Worm (Caenorhabditis elegans): ENCODE results near the gene hadb-1.

DNA sequence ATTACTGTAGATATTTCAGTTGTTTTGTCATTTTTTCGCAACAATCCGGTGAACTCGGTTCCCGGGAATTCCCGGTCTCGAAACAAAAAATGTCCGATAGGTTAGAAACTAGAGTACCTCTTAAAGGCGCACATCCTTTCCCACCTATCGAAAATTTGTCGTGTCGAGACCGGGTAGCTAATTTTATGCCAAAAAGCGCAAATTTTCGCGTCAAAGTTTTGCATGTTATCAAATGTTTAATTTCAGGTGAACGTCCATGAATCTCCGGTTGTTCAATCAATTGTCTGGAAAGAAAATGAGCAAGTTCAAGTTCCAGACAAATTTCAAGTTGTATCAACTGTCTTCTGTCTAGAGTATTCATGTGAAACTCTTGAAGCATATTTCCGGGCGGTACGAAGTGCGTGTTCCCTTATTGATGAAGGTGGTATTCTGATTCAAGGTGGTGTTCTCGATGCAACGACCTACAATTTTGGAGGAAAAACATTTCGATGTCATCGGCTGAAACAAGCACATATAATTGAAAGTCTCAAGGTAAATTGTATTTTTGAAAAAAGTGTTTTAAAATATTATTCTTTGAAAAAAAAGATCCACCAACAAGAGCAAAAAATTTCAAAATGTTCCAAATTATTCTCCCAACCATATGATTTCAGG lies 2.6 kb downstream of the hadb-1 start:
- TF ChIP-seq him-1 (tag; optimal IDR thresholded peaks at IDR 0.05) (no peak), dao-5 (tag; optimal IDR thresholded peaks at IDR 0.05) (no peak)

All from whole organism, L4/young adult.